Worm (Caenorhabditis elegans) whole organism, late embryonic: Measurements from ENCODE around the gene nas-3.

Experiments
- ceh-30 ChIP-seq: fragments of 150-350 bp; optimal IDR thresholded peaks from 2 replicates; lab custom pipeline; 2014; ENCODE audit warnings: missing biosample characterization, missing genetic modification characterization
- elt-2 ChIP-seq: sonication (generic microtip); optimal IDR thresholded peaks from 2 replicates; lab custom pipeline; 2016; ENCODE audit warnings: missing genetic modification reagents, missing genetic modification characterization, missing compliant biosample characterization
- hlh-6 ChIP-seq: sonication (generic microtip); optimal IDR thresholded peaks from 2 replicates; lab custom pipeline; 2016; ENCODE audit warnings: missing genotype, missing genetic modification characterization, missing compliant biosample characterization
- nhr-11 ChIP-seq: fragments of 150-350 bp; optimal IDR thresholded peaks from 2 replicates; lab custom pipeline; 2014; ENCODE audit warnings: missing biosample characterization, missing genetic modification characterization
- nhr-232 ChIP-seq: sonication (generic microtip); optimal IDR thresholded peaks from 2 replicates; lab custom pipeline; 2016; ENCODE audit warnings: missing genetic modification characterization, missing compliant biosample characterization

DNA sequence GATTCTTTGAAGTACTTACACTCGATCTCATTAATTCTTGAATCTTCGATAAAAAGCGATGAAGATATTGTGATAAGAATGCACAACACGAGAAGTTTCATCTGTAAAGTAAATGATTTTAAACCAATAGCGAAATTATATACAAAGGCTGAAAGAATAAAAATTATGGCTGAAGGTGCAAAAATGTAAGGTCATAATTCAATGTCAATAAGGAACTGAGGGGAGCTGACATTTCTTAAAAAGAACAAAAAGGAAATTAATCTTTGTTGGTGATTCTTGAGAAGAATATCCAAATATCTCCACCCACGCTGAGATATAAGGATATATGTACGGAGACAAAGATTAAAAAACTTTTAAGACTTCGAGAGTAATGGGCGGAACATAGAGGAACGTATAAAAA, 46.1 kb downstream of the nas-3 start, which contains the start of gene C50F4.9:
- TF ChIP-seq nhr-11 (tag; lab: Kevin White, UChicago), result no peak
- TF ChIP-seq nhr-232, result no peak
- no peak for TF ChIP-seq elt-2 (tag; lab: Kevin White, UChicago)
- no peak for TF ChIP-seq ceh-30 (tag; lab: Kevin White, UChicago)
- TF ChIP-seq hlh-6 (tag; lab: Kevin White, UChicago), result no peak
